Fruit fly (Drosophila melanogaster) whole organism, pupa: Measurements from ENCODE around the gene Ir67c.

Experiments used
- CG10348 ChIP-seq: fragments of 200-800 bp; sonication (Bioruptor generic); IDR thresholded peaks from 2 replicates; pipeline ENCODE4 v1.3.6; 2022; ENCODE audit warnings: missing biosample characterization, missing genetic modification characterization
- CG13204 ChIP-seq: fragments of 200-800 bp; sonication (Bioruptor generic); optimal IDR thresholded peaks from 2 replicates; lab custom pipeline; 2018; ENCODE audit warnings: missing biosample characterization, mild to moderate bottlenecking, missing genetic modification characterization, moderate library complexity
- CG17806 ChIP-seq: fragments of 200-800 bp; sonication (Bioruptor generic); optimal IDR thresholded peaks from 2 replicates; lab custom pipeline; 2018; ENCODE audit warnings: missing biosample characterization, mild to moderate bottlenecking, missing genetic modification characterization, moderate library complexity
- CG32121 ChIP-seq: fragments of 200-800 bp; sonication (Bioruptor generic); IDR thresholded peaks from 2 replicates; pipeline ENCODE4 v1.3.6; 2022; ENCODE audit warnings: missing biosample characterization, missing genetic modification characterization
- CG4496 ChIP-seq: fragments of 200-800 bp; sonication (Bioruptor generic); IDR thresholded peaks from 3 replicates; pipeline ENCODE4 v1.3.6; 2022; ENCODE audit warnings: missing biosample characterization, missing genetic modification characterization
- CG8159 ChIP-seq: fragments of 200-800 bp; sonication (Bioruptor generic); optimal IDR thresholded peaks from 3 replicates; lab custom pipeline; 2018; ENCODE audit warnings: missing biosample characterization, mild to moderate bottlenecking, missing genetic modification characterization, moderate library complexity
- CG8301 ChIP-seq: fragments of 200-800 bp; sonication (Bioruptor generic); optimal IDR thresholded peaks from 2 replicates; lab custom pipeline; 2018; ENCODE audit warnings: missing biosample characterization, mild to moderate bottlenecking, missing genetic modification characterization
- CG9948 ChIP-seq: fragments of 200-800 bp; sonication (Bioruptor generic); optimal IDR thresholded peaks from 2 replicates; lab custom pipeline; 2018; ENCODE audit warnings: missing biosample characterization, mild to moderate bottlenecking, missing genetic modification characterization, moderate library complexity
- EcR ChIP-seq: fragments of 200-800 bp; sonication (Bioruptor generic); optimal IDR thresholded peaks from 3 replicates; lab custom pipeline; 2019; ENCODE audit warnings: missing biosample characterization, missing genetic modification characterization, mild to moderate bottlenecking, moderate library complexity, missing genetic modification reagents
- Snoo ChIP-seq: fragments of 200-800 bp; sonication (Bioruptor generic); optimal IDR thresholded peaks from 3 replicates; lab custom pipeline; 2017; ENCODE audit warnings: missing biosample characterization, mild to moderate bottlenecking, missing genetic modification characterization, inconsistent platforms
- rn ChIP-seq: fragments of 200-800 bp; sonication (Bioruptor generic); IDR thresholded peaks from 2 replicates; pipeline ENCODE4 v1.3.6; 2022; ENCODE audit warnings: missing biosample characterization, missing genetic modification characterization

dm6 chr3L:10392585-10393258 lies 41.2 kb downstream of the Ir67c start:
- TF ChIP-seq Snoo (tag; lab: Kevin White, UChicago), result no peak
- no peak for TF ChIP-seq CG4496
- no peak for TF ChIP-seq EcR (GFP tag; lab: Kevin White, UChicago)
- no peak for TF ChIP-seq rn
- TF ChIP-seq CG9948 (tag; lab: Kevin White, UChicago), result no peak
- no peak for TF ChIP-seq CG32121 (GFP tag; lab: Robert Waterston, UW)
- no peak for TF ChIP-seq CG8301 (tag; lab: Kevin White, UChicago)
- no peak for TF ChIP-seq CG8159 (tag; lab: Kevin White, UChicago)
- TF ChIP-seq CG13204 (GFP tag; lab: Kevin White, UChicago), result no peak
- TF ChIP-seq CG10348, result no peak
- no peak for TF ChIP-seq CG17806 (tag; lab: Kevin White, UChicago)
